Fruit fly (Drosophila melanogaster): ENCODE data around the gene CG10602.

dm6 chr2L:18878439-18878838 lies 19.4 kb upstream of the CG10602 start:
- TF ChIP-seq CG8478 (optimal IDR thresholded peaks at IDR 0.05), result no peak
- TF ChIP-seq usp (GFP tag; optimal IDR thresholded peaks at IDR 0.05), result no peak
- no peak for TF ChIP-seq psq (optimal IDR thresholded peaks at IDR 0.05)

All from whole organism.